Fruit fly (Drosophila melanogaster): Measurements from ENCODE around the gene Mst87F.

The Mst87F gene

DNA sequence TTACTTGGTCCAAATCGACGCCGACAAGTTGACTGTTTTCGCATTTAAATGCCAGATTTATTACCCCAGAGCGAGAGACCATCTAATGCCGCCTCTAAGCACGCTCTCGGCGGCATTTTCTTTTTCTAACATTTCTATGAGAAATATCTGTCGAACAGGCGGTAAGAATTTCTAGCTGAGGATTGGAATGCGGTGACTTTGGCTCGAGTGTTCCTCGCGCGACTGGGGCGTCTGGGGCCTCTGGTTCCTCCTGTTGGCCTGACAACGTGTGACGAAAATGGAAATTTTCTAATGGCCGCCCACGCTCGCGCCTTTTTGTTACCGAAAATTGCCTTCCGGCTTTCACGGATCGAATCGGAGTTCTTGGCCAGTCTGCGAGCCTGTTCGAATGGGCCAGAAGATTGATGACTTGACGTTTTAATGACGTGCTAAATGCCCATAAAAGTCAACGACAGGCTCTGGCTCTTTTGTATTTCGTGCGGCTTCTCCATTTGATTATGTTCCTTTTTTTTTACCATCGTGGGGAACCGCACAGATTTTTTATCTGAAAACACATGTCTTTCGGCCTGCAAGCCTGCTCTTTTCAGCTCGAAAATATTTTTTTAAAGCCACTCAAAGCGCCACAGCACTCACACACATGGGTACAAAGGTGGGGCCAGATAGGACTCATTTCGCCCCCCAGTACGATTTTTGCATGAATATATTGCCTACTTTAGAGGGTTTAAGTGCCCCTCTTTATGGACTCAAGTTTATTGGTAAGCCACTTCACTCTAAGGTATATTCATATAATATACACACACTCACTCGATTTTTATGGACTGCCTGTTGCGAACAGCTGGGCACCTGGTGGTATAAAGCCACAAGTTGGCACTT is 26.4 kb downstream of the Mst87F start:
- TF ChIP-seq Crg-1 (GFP tag; optimal IDR thresholded peaks at IDR 0.05) = no peak
- TF ChIP-seq ovo (GFP tag; optimal IDR thresholded peaks at IDR 0.05) = no peak
- TF ChIP-seq CG5204 (GFP tag; optimal IDR thresholded peaks at IDR 0.05) = no peak
- TF ChIP-seq CG12768 (GFP tag; optimal IDR thresholded peaks at IDR 0.05) = no peak
- TF ChIP-seq CG7101 (tag; optimal IDR thresholded peaks at IDR 0.05) = no peak
- no peak for TF ChIP-seq cic (GFP tag; optimal IDR thresholded peaks at IDR 0.05)
- no peak for TF ChIP-seq bab1 (GFP tag; optimal IDR thresholded peaks at IDR 0.05)
- TF ChIP-seq kay (GFP tag; ENCODE audit: borderline replicate concordance) = no peak
- no peak for TF ChIP-seq tj (GFP tag; optimal IDR thresholded peaks at IDR 0.05)
- TF ChIP-seq Clk (GFP tag; optimal IDR thresholded peaks at IDR 0.05) = no peak
- TF ChIP-seq pad (GFP tag; optimal IDR thresholded peaks at IDR 0.05) = no peak

DNA sequence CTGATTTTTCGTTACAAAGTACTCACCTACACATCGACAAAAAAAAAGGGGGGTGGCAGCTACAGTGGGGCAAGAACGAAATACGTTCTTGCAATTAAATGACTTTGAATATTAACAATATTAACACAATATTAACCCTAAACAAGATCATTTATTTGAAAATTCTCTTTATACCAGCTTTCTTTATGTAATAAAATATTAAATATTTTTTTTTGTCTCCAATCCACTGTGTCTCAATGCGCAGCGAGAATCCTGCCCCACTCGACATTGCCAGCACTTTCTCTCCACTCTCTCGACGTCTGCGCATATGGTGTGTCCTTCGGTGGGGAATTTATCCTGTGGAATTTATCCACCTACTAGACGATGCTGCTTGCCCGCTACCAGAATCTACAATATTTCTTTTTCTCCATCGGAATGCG is 27.4 kb downstream of the Mst87F start:
- peak; percentile 90 for TF ChIP-seq CG33017 (tag; optimal IDR thresholded peaks at IDR 0.05)
- peak; percentile 59 for TF ChIP-seq kay (GFP tag; ENCODE audit: borderline replicate concordance)
- TF ChIP-seq toe (GFP tag; optimal IDR thresholded peaks at IDR 0.05) = peak; percentile 75
- no peak for TF ChIP-seq CG1620 (GFP tag; optimal IDR thresholded peaks at IDR 0.05)
- peak; percentile 81 for TF ChIP-seq CG7101 (tag; optimal IDR thresholded peaks at IDR 0.05)
- TF ChIP-seq Crg-1 (GFP tag; optimal IDR thresholded peaks at IDR 0.05) = peak; percentile 16
- no peak for TF ChIP-seq ovo (GFP tag; optimal IDR thresholded peaks at IDR 0.05)
- peak; percentile 45 for TF ChIP-seq tj (GFP tag; optimal IDR thresholded peaks at IDR 0.05)
- peak; percentile 83 for TF ChIP-seq CG5204 (GFP tag; optimal IDR thresholded peaks at IDR 0.05)
- peak; percentile 76 for TF ChIP-seq CG11617 (GFP tag; optimal IDR thresholded peaks at IDR 0.05)
- TF ChIP-seq Hr96 (GFP tag; optimal IDR thresholded peaks at IDR 0.05) = peak; percentile 37
- peak; percentile 83 for TF ChIP-seq Clk (GFP tag; optimal IDR thresholded peaks at IDR 0.05)
- TF ChIP-seq cic (GFP tag; optimal IDR thresholded peaks at IDR 0.05) = peak; percentile 56
- no peak for TF ChIP-seq Mnt (GFP tag; optimal IDR thresholded peaks at IDR 0.05)
- peak; percentile 96 for TF ChIP-seq CG12768 (GFP tag; optimal IDR thresholded peaks at IDR 0.05)
- no peak for TF ChIP-seq bab1 (GFP tag; optimal IDR thresholded peaks at IDR 0.05)
- peak; percentile 67 for TF ChIP-seq pad (GFP tag; optimal IDR thresholded peaks at IDR 0.05)
- TF ChIP-seq CG14711 (tag; optimal IDR thresholded peaks at IDR 0.05) = peak; percentile 60
- peak; percentile 96 for TF ChIP-seq CG7045 (GFP tag; optimal IDR thresholded peaks at IDR 0.05)
- TF ChIP-seq cnc (optimal IDR thresholded peaks at IDR 0.05) = no peak

- TF ChIP-seq Mnt (GFP tag; optimal IDR thresholded peaks at IDR 0.05) = no peak
- peak; percentile 53 for TF ChIP-seq CG33017 (tag; optimal IDR thresholded peaks at IDR 0.05)
- TF ChIP-seq CG7101 (tag; optimal IDR thresholded peaks at IDR 0.05) = peak; percentile 8
Observed at dm6 chr3R:13799567-13800429, 28.0 kb downstream of the Mst87F start.

dm6 chr3R:13797823-13798446 is 29.9 kb downstream of the Mst87F start:
- TF ChIP-seq CG5204 (GFP tag; optimal IDR thresholded peaks at IDR 0.05) = no peak
- no peak for TF ChIP-seq CG11617 (GFP tag; optimal IDR thresholded peaks at IDR 0.05)
- TF ChIP-seq cnc (optimal IDR thresholded peaks at IDR 0.05) = no peak
- TF ChIP-seq toe (GFP tag; optimal IDR thresholded peaks at IDR 0.05) = no peak
- no peak for TF ChIP-seq Crg-1 (GFP tag; optimal IDR thresholded peaks at IDR 0.05)
- TF ChIP-seq tj (GFP tag; optimal IDR thresholded peaks at IDR 0.05) = no peak
- TF ChIP-seq ovo (GFP tag; optimal IDR thresholded peaks at IDR 0.05) = no peak
- no peak for TF ChIP-seq CG12768 (GFP tag; optimal IDR thresholded peaks at IDR 0.05)

DNA sequence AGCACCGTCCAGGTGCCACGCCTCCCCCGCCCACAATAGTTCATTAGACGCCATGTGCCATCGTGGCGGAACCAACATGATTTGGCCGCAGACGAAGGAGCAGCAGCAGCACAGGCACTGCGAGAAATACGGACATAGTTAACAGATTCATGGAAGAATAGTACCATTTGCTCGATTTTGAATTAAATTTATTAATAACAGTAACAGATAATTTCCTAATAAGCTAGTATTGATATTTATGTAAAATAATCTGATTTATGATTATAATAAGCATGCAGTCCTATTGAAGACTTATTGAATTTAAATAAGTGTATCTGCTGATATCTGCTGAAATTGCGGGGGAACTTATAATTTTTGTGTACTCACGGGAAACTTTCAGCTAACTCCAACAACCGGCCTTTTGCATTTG is 30.5 kb downstream of the Mst87F start:
- no peak for TF ChIP-seq CG12768 (GFP tag; optimal IDR thresholded peaks at IDR 0.05)

DNA sequence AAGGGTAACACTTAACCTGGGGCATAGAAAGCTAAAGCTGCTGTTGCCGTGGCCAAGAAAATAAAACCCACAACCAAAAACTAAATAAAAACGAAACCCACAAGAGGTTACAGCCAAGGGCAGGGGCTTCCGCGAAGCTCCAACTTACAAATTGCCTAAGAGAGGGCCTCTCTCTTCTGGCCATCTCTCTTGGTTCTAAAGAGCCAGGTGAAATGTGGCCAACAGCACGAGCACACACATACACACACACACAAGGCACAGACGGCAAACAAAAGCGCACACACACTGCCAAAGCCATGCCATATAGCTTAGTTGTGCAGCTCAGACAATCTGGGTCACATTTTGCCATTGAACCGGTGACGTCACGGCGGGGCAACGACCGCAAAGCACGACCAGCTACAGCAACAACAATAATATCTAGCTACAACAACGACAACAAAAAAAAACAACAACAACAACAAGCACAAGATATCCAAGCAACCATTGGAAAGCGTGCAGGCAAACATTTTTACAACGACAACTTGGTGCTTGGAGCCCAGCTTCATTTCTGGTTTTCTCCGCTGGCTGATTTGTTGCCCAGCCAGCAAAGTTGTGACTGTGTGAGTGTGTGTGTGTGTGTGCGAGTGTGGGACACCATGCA is 31.1 kb downstream of the Mst87F start:
- TF ChIP-seq tj (GFP tag; optimal IDR thresholded peaks at IDR 0.05) (peak; percentile 42), Hr96 (GFP tag; optimal IDR thresholded peaks at IDR 0.05) (no peak), CG7101 (tag; optimal IDR thresholded peaks at IDR 0.05) (no peak), CG14711 (tag; optimal IDR thresholded peaks at IDR 0.05) (no peak), Crg-1 (GFP tag; optimal IDR thresholded peaks at IDR 0.05) (no peak)
